Fruit fly (Drosophila melanogaster): Measurements from ENCODE around the gene CG14298.

Gene CG14298

DNA sequence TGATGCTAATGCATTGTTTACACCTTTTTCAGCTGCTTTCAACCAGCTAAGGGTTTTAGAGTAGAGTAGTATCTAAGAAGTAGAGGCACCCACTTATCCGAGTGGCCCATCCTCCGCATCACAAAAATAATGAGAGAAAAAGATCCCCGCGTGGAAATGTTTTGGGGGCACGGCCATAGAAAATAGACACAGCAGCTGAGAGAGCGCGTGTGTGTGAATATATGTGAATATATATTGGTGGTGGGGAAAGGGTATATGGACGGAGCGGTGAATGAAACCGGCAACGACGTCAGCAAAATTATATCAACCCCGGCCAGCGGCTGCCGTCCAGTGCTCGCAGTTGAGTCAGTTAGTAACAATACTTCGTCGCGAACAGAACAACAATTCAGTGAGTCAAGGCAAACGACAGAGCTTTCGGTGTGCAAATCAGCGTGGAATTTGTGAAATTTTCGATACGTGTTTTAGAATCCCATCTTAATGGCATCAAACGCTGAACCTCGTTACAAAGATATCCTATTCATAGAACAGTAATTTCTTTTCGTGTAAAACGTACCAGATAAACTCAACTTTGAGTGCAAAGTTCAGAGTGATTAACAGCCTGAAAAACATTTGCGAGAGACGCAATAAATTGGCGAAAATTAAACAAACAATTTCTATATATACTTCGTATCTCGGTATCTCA, 39.4 kb downstream of the CG14298 start, which contains the start of gene Xrp1 (continued):
- TF ChIP-seq CG3838 (GFP tag; optimal IDR thresholded peaks at IDR 0.05) (no peak), Lim3 (GFP tag; IDR thresholded peaks at IDR 0.05) (no peak), Oli (tag; optimal IDR thresholded peaks at IDR 0.05) (no peak), CoRest (tag; optimal IDR thresholded peaks at IDR 0.05) (no peak), Dek (tag; optimal IDR thresholded peaks at IDR 0.05) (no peak), Ravus (GFP tag; IDR thresholded peaks at IDR 0.05) (no peak), Med (GFP tag) (peak; percentile 4), BtbVII (GFP tag; optimal IDR thresholded peaks at IDR 0.05) (no peak), Chrac-16 (GFP tag; optimal IDR thresholded peaks at IDR 0.05) (no peak), Antp (GFP tag; optimal IDR thresholded peaks at IDR 0.05) (peak; percentile 8), CG2120 (GFP tag; optimal IDR thresholded peaks at IDR 0.05) (peak; percentile 40), vvl (GFP tag; IDR thresholded peaks at IDR 0.05) (no peak), NK7.1 (GFP tag; optimal IDR thresholded peaks at IDR 0.05) (no peak), CG31441 (GFP tag; IDR thresholded peaks at IDR 0.05) (no peak), psq (GFP tag; optimal IDR thresholded peaks at IDR 0.05) (no peak), CG9876 (GFP tag; optimal IDR thresholded peaks at IDR 0.05) (no peak), CG12942 (GFP tag; optimal IDR thresholded peaks at IDR 0.05) (no peak), Sin3A (optimal IDR thresholded peaks at IDR 0.05) (no peak), gt (GFP tag; IDR thresholded peaks at IDR 0.05) (no peak), CG1832 (GFP tag; optimal IDR thresholded peaks at IDR 0.05) (no peak), Eip74EF (GFP tag; optimal IDR thresholded peaks at IDR 0.05) (no peak), CG11093 (GFP tag; IDR thresholded peaks at IDR 0.05) (no peak), Poxn (GFP tag; IDR thresholded peaks at IDR 0.05) (no peak), kay (GFP tag; optimal IDR thresholded peaks at IDR 0.05) (no peak), mirr (GFP tag; optimal IDR thresholded peaks at IDR 0.05) (peak; percentile 12), CG17186 (GFP tag; optimal IDR thresholded peaks at IDR 0.05) (no peak), gce (GFP tag; IDR thresholded peaks at IDR 0.05) (no peak), lola (GFP tag; optimal IDR thresholded peaks at IDR 0.05) (peak in 1 of 3 experiments; percentile 58), CG3995 (GFP tag; optimal IDR thresholded peaks at IDR 0.05) (no peak), ara (GFP tag; IDR thresholded peaks at IDR 0.05) (no peak), CG10147 (GFP tag; optimal IDR thresholded peaks at IDR 0.05) (no peak), slp2 (GFP tag; optimal IDR thresholded peaks at IDR 0.05) (no peak), Sry-β (GFP tag; optimal IDR thresholded peaks at IDR 0.05) (no peak), esg (GFP tag; conservative IDR thresholded peaks at IDR 0.05) (no peak), Optix (GFP tag; IDR thresholded peaks at IDR 0.05) (no peak), caup (GFP tag; optimal IDR thresholded peaks at IDR 0.05; ENCODE audit: severe bottlenecking) (no peak), vfl (GFP tag; optimal IDR thresholded peaks at IDR 0.05) (no peak), tna (GFP tag; IDR thresholded peaks at IDR 0.05; ENCODE audit: partially characterized antibody) (no peak), sima (GFP tag; optimal IDR thresholded peaks at IDR 0.05) (no peak), ranshi (GFP tag; IDR thresholded peaks at IDR 0.05) (peak; percentile 47; the same call in 1 of the 2 replicates), ind (GFP tag; optimal IDR thresholded peaks at IDR 0.05) (peak; percentile 10), crp (GFP tag; optimal IDR thresholded peaks at IDR 0.05) (peak in 1 of 2 experiments; percentile 32), lab (GFP tag; optimal IDR thresholded peaks at IDR 0.05) (peak; percentile 43), Hr3 (GFP tag; optimal IDR thresholded peaks at IDR 0.05) (no peak), CG15073 (GFP tag; optimal IDR thresholded peaks at IDR 0.05) (no peak), CG8944 (GFP tag; optimal IDR thresholded peaks at IDR 0.05) (no peak), Adf1 (GFP tag; IDR thresholded peaks at IDR 0.05) (no peak), CG13296 (GFP tag; optimal IDR thresholded peaks at IDR 0.05) (no peak), tll (GFP tag; optimal IDR thresholded peaks at IDR 0.05) (no peak), disco-r (GFP tag; optimal IDR thresholded peaks at IDR 0.05) (no peak), ham (GFP tag; IDR thresholded peaks at IDR 0.05) (no peak)
